Fruit fly (Drosophila melanogaster) whole organism, embryonic: Measurements from ENCODE around the gene Cpr67Fb.

Experiments
- Asciz ChIP-seq: fragments of 200-800 bp; sonication (Bioruptor generic); optimal IDR thresholded peaks from 2 replicates; lab custom pipeline; 2017; ENCODE audit warnings: missing biosample characterization, mild to moderate bottlenecking, missing genetic modification characterization, missing genetic modification reagents
- Atf3 ChIP-seq: fragments of 200-800 bp; sonication (Bioruptor generic); optimal IDR thresholded peaks from 3 replicates; lab custom pipeline; 2016; ENCODE audit warnings: missing biosample characterization, missing genetic modification characterization
- CG11560 ChIP-seq: fragments of 200-800 bp; sonication (Bioruptor generic); IDR thresholded peaks from 3 replicates; pipeline ENCODE4 v1.3.6; 2022; ENCODE audit warnings: missing biosample characterization, missing genetic modification characterization
- CG13424 ChIP-seq: fragments of 200-800 bp; sonication (Bioruptor generic); optimal IDR thresholded peaks from 2 replicates; lab custom pipeline; 2019; ENCODE audit warnings: missing biosample characterization, mild to moderate bottlenecking, missing genetic modification characterization, moderate library complexity
- CG17359 ChIP-seq: fragments of 200-800 bp; sonication (Bioruptor generic); optimal IDR thresholded peaks from 3 replicates; lab custom pipeline; 2018; ENCODE audit warnings: missing biosample characterization, mild to moderate bottlenecking, missing genetic modification characterization, moderate library complexity
- CG18619 ChIP-seq: fragments of 200-800 bp; sonication (Bioruptor generic); optimal IDR thresholded peaks from 3 replicates; lab custom pipeline; 2017; ENCODE audit warnings: missing biosample characterization, mild to moderate bottlenecking, missing genetic modification characterization
- CG32532 ChIP-seq: fragments of 200-800 bp; sonication (Bioruptor generic); IDR thresholded peaks from 2 replicates; pipeline ENCODE4 v1.3.6; 2022; ENCODE audit warnings: missing biosample characterization, missing genetic modification characterization
- CG34376 ChIP-seq: fragments of 200-800 bp; sonication (Bioruptor generic); optimal IDR thresholded peaks from 2 replicates; lab custom pipeline; 2018; ENCODE audit warnings: missing biosample characterization, mild to moderate bottlenecking, missing genetic modification characterization
- CG6272 ChIP-seq: fragments of 200-800 bp; sonication (Bioruptor generic); IDR thresholded peaks from 2 replicates; pipeline ENCODE4 v1.3.6; 2022; ENCODE audit warnings: missing biosample characterization, missing genetic modification characterization
- CG6813 ChIP-seq: fragments of 200-800 bp; sonication (Bioruptor generic); optimal IDR thresholded peaks from 2 replicates; lab custom pipeline; 2017; ENCODE audit warnings: missing biosample characterization, missing genetic modification characterization, mild to moderate bottlenecking, moderate library complexity, missing genetic modification reagents
- CG7271 ChIP-seq: fragments of 200-800 bp; sonication (Bioruptor generic); optimal IDR thresholded peaks from 2 replicates; lab custom pipeline; 2018; ENCODE audit warnings: missing biosample characterization, mild to moderate bottlenecking, missing genetic modification characterization, moderate library complexity
- CG9437 ChIP-seq: fragments of 200-800 bp; sonication (Bioruptor generic); optimal IDR thresholded peaks from 2 replicates; lab custom pipeline; 2018; ENCODE audit warnings: missing biosample characterization, mild to moderate bottlenecking, missing genetic modification characterization
- CG9817 ChIP-seq: fragments of 200-800 bp; sonication (Bioruptor generic); optimal IDR thresholded peaks from 2 replicates; lab custom pipeline; 2018; ENCODE audit warnings: missing biosample characterization, mild to moderate bottlenecking, missing genetic modification characterization, moderate library complexity
- CG9876 ChIP-seq: fragments of 200-800 bp; sonication (Bioruptor generic); optimal IDR thresholded peaks from 2 replicates; lab custom pipeline; 2016; ENCODE audit warnings: missing biosample characterization, missing genetic modification characterization
- Camta ChIP-seq: fragments of 200-800 bp; sonication (Bioruptor generic); optimal IDR thresholded peaks from 2 replicates; lab custom pipeline; 2016; ENCODE audit warnings: missing biosample characterization, missing genetic modification characterization
- CoRest ChIP-seq: fragments of 200-800 bp; sonication (Bioruptor generic); optimal IDR thresholded peaks from 3 replicates; lab custom pipeline; 2018; ENCODE audit warnings: missing biosample characterization, mild to moderate bottlenecking, missing genetic modification characterization, moderate library complexity
- D19B ChIP-seq: fragments of 200-800 bp; sonication (Bioruptor generic); optimal IDR thresholded peaks from 2 replicates; lab custom pipeline; 2017; ENCODE audit warnings: missing biosample characterization, mild to moderate bottlenecking, missing genetic modification characterization
- Dip2 ChIP-seq: fragments of 200-800 bp; sonication (Bioruptor generic); IDR thresholded peaks from 2 replicates; pipeline ENCODE4 v1.3.6; 2022; ENCODE audit warnings: missing biosample characterization, missing genetic modification characterization
- Dp ChIP-seq: fragments of 200-800 bp; sonication (Bioruptor generic); optimal IDR thresholded peaks from 2 replicates; lab custom pipeline; 2018; ENCODE audit warnings: missing biosample characterization, mild to moderate bottlenecking, missing genetic modification characterization, moderate library complexity
- Elba2 ChIP-seq: fragments of 200-800 bp; sonication (Bioruptor generic); optimal IDR thresholded peaks from 3 replicates; lab custom pipeline; 2016; ENCODE audit warnings: missing biosample characterization, missing genetic modification characterization
- HmgD ChIP-seq: fragments of 200-800 bp; sonication (Bioruptor generic); optimal IDR thresholded peaks from 3 replicates; lab custom pipeline; 2016; ENCODE audit warnings: missing biosample characterization, missing genetic modification characterization
- Hr3 ChIP-seq: fragments of 200-800 bp; sonication (Bioruptor generic); optimal IDR thresholded peaks from 3 replicates; lab custom pipeline; 2016; ENCODE audit warnings: missing biosample characterization, missing genetic modification characterization
- Jarid2 ChIP-seq: fragments of 200-800 bp; sonication (Bioruptor generic); optimal IDR thresholded peaks from 3 replicates; lab custom pipeline; 2017; ENCODE audit warnings: mild to moderate bottlenecking, missing biosample characterization, missing genetic modification reagents, missing genetic modification characterization
- Max ChIP-seq: fragments of 200-800 bp; sonication (Bioruptor generic); optimal IDR thresholded peaks from 2 replicates; lab custom pipeline; 2016; ENCODE audit warnings: missing biosample characterization, mild to moderate bottlenecking, missing genetic modification characterization
- NFAT ChIP-seq: fragments of 200-800 bp; sonication (Bioruptor generic); IDR thresholded peaks from 2 replicates; pipeline ENCODE4 v1.3.6; 2022; ENCODE audit warnings: missing biosample characterization, missing genetic modification characterization
- Ravus ChIP-seq: fragments of 200-800 bp; sonication (Bioruptor generic); IDR thresholded peaks from 2 replicates; pipeline ENCODE4 v1.3.6; 2022; ENCODE audit warnings: missing biosample characterization, missing genetic modification characterization
- Six4 ChIP-seq: fragments of 200-800 bp; sonication (Bioruptor generic); optimal IDR thresholded peaks from 2 replicates; lab custom pipeline; 2016; ENCODE audit warnings: missing biosample characterization, missing genetic modification characterization
- Sox100B ChIP-seq: fragments of 200-800 bp; sonication (Bioruptor generic); optimal IDR thresholded peaks from 3 replicates; lab custom pipeline; 2018; ENCODE audit warnings: missing biosample characterization, mild to moderate bottlenecking, missing genetic modification characterization
- Spps ChIP-seq: fragments of 200-800 bp; sonication (Bioruptor generic); optimal IDR thresholded peaks from 2 replicates; lab custom pipeline; 2018; ENCODE audit warnings: missing biosample characterization, mild to moderate bottlenecking, missing genetic modification characterization
- Trl ChIP-seq, 3 experiments: fragments of >200 bp in 2 of 3; fragments of 200-800 bp in 1 of 3; sonication (Bioruptor generic) in 1 of 3; optimal IDR thresholded peaks; 2 replicates in 1 of 3; 3 replicates in 2 of 3; lab custom pipeline; 2016 to 2017; ENCODE audit warnings: missing biosample characterization in 1 of 3, missing genetic modification characterization in 1 of 3
- bcd ChIP-seq: fragments of 200-800 bp; sonication (Bioruptor generic); optimal IDR thresholded peaks from 2 replicates; lab custom pipeline; 2017; ENCODE audit warnings: missing biosample characterization, mild to moderate bottlenecking, missing genetic modification characterization
- chinmo ChIP-seq: fragments of 200-800 bp; sonication (Bioruptor generic); IDR thresholded peaks from 4 replicates; pipeline ENCODE4 v1.3.6; 2022; ENCODE audit warnings: missing biosample characterization, missing genetic modification characterization; ENCODE audit not compliant: partially characterized antibody
- crc ChIP-seq: fragments of 200-800 bp; sonication (Bioruptor generic); optimal IDR thresholded peaks from 2 replicates; lab custom pipeline; 2016; ENCODE audit warnings: missing biosample characterization, missing genetic modification characterization
- crol ChIP-seq: fragments of 200-800 bp; sonication (Bioruptor generic); IDR thresholded peaks from 2 replicates; pipeline ENCODE4 v1.3.6; 2022; ENCODE audit warnings: missing biosample characterization, missing genetic modification characterization
- fu2 ChIP-seq: fragments of 200-800 bp; sonication (Bioruptor generic); optimal IDR thresholded peaks from 2 replicates; lab custom pipeline; 2016; ENCODE audit warnings: missing biosample characterization, missing genetic modification characterization
- gcm2 ChIP-seq: fragments of 200-800 bp; sonication (Bioruptor generic); optimal IDR thresholded peaks from 2 replicates; lab custom pipeline; 2016; ENCODE audit warnings: missing biosample characterization, missing genetic modification characterization
- grn ChIP-seq: fragments of 200-800 bp; sonication (Bioruptor generic); optimal IDR thresholded peaks from 3 replicates; lab custom pipeline; 2017; ENCODE audit warnings: missing biosample characterization, missing genetic modification characterization
- her ChIP-seq: fragments of 200-800 bp; sonication (Bioruptor generic); optimal IDR thresholded peaks from 2 replicates; lab custom pipeline; 2016; ENCODE audit warnings: missing biosample characterization, missing genetic modification characterization
- lbe ChIP-seq: fragments of 200-800 bp; sonication (Bioruptor generic); optimal IDR thresholded peaks from 2 replicates; lab custom pipeline; 2016; ENCODE audit warnings: missing biosample characterization, mild to moderate bottlenecking, missing genetic modification characterization
- lilli ChIP-seq: fragments of 200-800 bp; sonication (Bioruptor generic); optimal IDR thresholded peaks from 3 replicates; lab custom pipeline; 2016; ENCODE audit warnings: missing biosample characterization, missing genetic modification characterization
- nom ChIP-seq: fragments of 200-800 bp; sonication (Bioruptor generic); optimal IDR thresholded peaks from 2 replicates; lab custom pipeline; 2017; ENCODE audit warnings: missing biosample characterization, missing genetic modification characterization, mild to moderate bottlenecking, moderate library complexity, missing genetic modification reagents
- phol ChIP-seq: fragments of 200-800 bp; sonication (Bioruptor generic); optimal IDR thresholded peaks from 3 replicates; lab custom pipeline; 2018; ENCODE audit warnings: missing biosample characterization, mild to moderate bottlenecking, missing genetic modification characterization, moderate library complexity
- pros ChIP-seq: fragments of 200-800 bp; sonication (Bioruptor generic); optimal IDR thresholded peaks from 3 replicates; lab custom pipeline; 2019; ENCODE audit warnings: missing biosample characterization, mild to moderate bottlenecking, missing genetic modification characterization, moderate library complexity
- sisA ChIP-seq: fragments of 200-800 bp; sonication (Bioruptor generic); IDR thresholded peaks from 2 replicates; pipeline ENCODE4 v1.3.6; 2022; ENCODE audit warnings: missing biosample characterization, missing genetic modification characterization
- sqz ChIP-seq: fragments of 200-800 bp; sonication (Bioruptor generic); optimal IDR thresholded peaks from 3 replicates; lab custom pipeline; 2018; ENCODE audit warnings: missing biosample characterization, mild to moderate bottlenecking, missing genetic modification characterization
- tap ChIP-seq: fragments of 200-800 bp; optimal IDR thresholded peaks from 3 replicates; lab custom pipeline; 2019; ENCODE audit warnings: missing biosample characterization, mild to moderate bottlenecking, missing genetic modification characterization, moderate library complexity
- tgo ChIP-seq: fragments of 200-800 bp; sonication (Bioruptor generic); IDR thresholded peaks from 3 replicates; pipeline ENCODE4 v1.3.6; 2022; ENCODE audit warnings: missing biosample characterization, missing genetic modification characterization
- tio ChIP-seq: fragments of 200-800 bp; sonication (Bioruptor generic); optimal IDR thresholded peaks from 2 replicates; lab custom pipeline; 2017; ENCODE audit warnings: missing biosample characterization, missing genetic modification characterization, inconsistent platforms
- unpg ChIP-seq: fragments of 200-800 bp; sonication (Bioruptor generic); optimal IDR thresholded peaks from 3 replicates; lab custom pipeline; 2018; ENCODE audit warnings: missing biosample characterization, mild to moderate bottlenecking, missing genetic modification characterization, moderate library complexity
- zf30C ChIP-seq: fragments of 200-800 bp; sonication (Bioruptor generic); optimal IDR thresholded peaks from 3 replicates; lab custom pipeline; 2018; ENCODE audit warnings: missing biosample characterization, mild to moderate bottlenecking, missing genetic modification characterization

Gene Cpr67Fb

DNA sequence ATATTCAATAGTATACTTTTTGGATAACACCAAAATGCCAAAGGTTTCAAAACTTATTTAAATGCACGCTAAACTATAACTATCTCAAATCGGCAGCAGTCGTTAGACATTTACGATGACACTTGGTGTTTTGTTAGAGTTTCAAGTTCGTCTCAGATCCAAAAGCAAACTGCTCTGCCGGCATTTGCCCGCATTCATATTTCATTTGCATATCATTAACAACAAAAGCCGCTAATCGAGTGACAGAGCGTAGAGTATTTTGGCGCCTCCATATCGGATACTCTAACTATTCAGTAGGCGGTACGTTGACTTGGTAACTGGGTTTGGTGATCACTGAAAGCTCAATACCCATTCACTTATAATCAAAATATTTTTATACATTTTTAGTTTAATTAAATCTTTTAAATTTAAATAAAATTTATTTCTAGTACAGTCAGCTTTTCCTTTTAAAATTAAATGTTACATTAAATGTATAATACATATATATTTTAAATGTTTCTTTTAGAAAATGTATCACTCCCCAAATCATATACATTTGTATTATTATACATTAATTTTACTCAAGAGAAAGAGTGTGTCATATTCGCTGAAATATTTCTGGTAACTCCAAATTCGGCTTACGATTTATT, 703 bp upstream of the Cpr67Fb start (continued):
- TF ChIP-seq Elba2 (GFP tag; lab: Kevin White, UChicago) (no peak), Sox100B (peak; percentile 79), chinmo (peak; percentile 94; the same call in 3 of the 4 replicates), CG11560 (tag; lab: Robert Waterston, UW) (no peak), crol (GFP tag; lab: Robert Waterston, UW) (no peak), gcm2 (no peak), phol (tag; lab: Kevin White, UChicago) (peak; percentile 44), tap (peak; percentile 36), nom (GFP tag; lab: Kevin White, UChicago) (no peak), CG18619 (GFP tag; lab: Kevin White, UChicago) (peak; percentile 39), lilli (no peak), CG32532 (GFP tag; lab: Robert Waterston, UW) (no peak), bcd (GFP tag; lab: Kevin White, UChicago) (no peak), CG9437 (peak; percentile 59), Jarid2 (GFP tag; lab: Kevin White, UChicago) (no peak), Camta (no peak), her (GFP tag; lab: Kevin White, UChicago) (no peak), grn (GFP tag; lab: Kevin White, UChicago) (no peak), lbe (GFP tag; lab: Kevin White, UChicago) (no peak), Trl (optimal IDR thresholded peaks at IDR 0.05; lab: Kevin White, UChicago) (no peak), Trl (GFP tag; optimal IDR thresholded peaks at IDR 0.05; lab: Kevin White, UChicago) (no peak), sqz (peak; percentile 4), Dp (GFP tag; lab: Kevin White, UChicago) (peak; percentile 19), CG6272 (GFP tag; lab: Robert Waterston, UW) (no peak), unpg (GFP tag; lab: Kevin White, UChicago) (peak; percentile 40), CG9817 (tag; lab: Kevin White, UChicago) (no peak), crc (GFP tag; lab: Kevin White, UChicago) (no peak), CoRest (tag; lab: Kevin White, UChicago) (peak; percentile 81), Ravus (GFP tag; lab: Robert Waterston, UW) (no peak), fu2 (no peak), Six4 (GFP tag; lab: Kevin White, UChicago) (peak; percentile 5), D19B (GFP tag; lab: Kevin White, UChicago) (no peak), Max (GFP tag; lab: Kevin White, UChicago) (no peak), tgo (GFP tag; lab: Robert Waterston, UW) (peak; percentile 58; the same call in 2 of the 3 replicates), HmgD (no peak), CG13424 (peak; percentile 75), tio (GFP tag; lab: Kevin White, UChicago) (no peak), Hr3 (GFP tag; lab: Kevin White, UChicago) (peak; percentile 18), NFAT (no peak), zf30C (GFP tag; lab: Kevin White, UChicago) (no peak), Asciz (peak; percentile 15), CG9876 (no peak), CG34376 (GFP tag; lab: Kevin White, UChicago) (no peak), CG6813 (GFP tag; lab: Kevin White, UChicago) (no peak), CG17359 (peak; percentile 25), Dip2 (no peak), Atf3 (GFP tag; lab: Kevin White, UChicago) (no peak), pros (GFP tag; lab: Kevin White, UChicago) (no peak), CG7271 (tag; lab: Kevin White, UChicago) (no peak), sisA (GFP tag; lab: Robert Waterston, UW) (no peak), Spps (no peak)
